Fruit fly (Drosophila melanogaster): ENCODE measurements around the gene CG14598.

CG14598 gene

dm6 chr3R:7473767-7474254 is 34.3 kb downstream of the CG14598 start, which contains the start of gene CG1142 (continued):
- TF ChIP-seq net (GFP tag; optimal IDR thresholded peaks at IDR 0.05): peak; percentile 95
- TF ChIP-seq salr (GFP tag; optimal IDR thresholded peaks at IDR 0.05): peak; percentile 95 to 97
- TF ChIP-seq pdm3 (GFP tag; optimal IDR thresholded peaks at IDR 0.05): peak; percentile 97
- TF ChIP-seq Sox102F (GFP tag; optimal IDR thresholded peaks at IDR 0.05): peak; percentile 94
- TF ChIP-seq CG9139 (GFP tag; optimal IDR thresholded peaks at IDR 0.05): peak; percentile 96
- peak; percentile 96 for TF ChIP-seq CG11762 (GFP tag; optimal IDR thresholded peaks at IDR 0.05; ENCODE audit: insufficient read depth)
- TF ChIP-seq OdsH (GFP tag; optimal IDR thresholded peaks at IDR 0.05): peak; percentile 97
- peak; percentile 94 for TF ChIP-seq Ets21C (GFP tag; optimal IDR thresholded peaks at IDR 0.05)
- TF ChIP-seq CG31627 (GFP tag; optimal IDR thresholded peaks at IDR 0.05): peak; percentile 97
- peak; percentile 97 for TF ChIP-seq cyc (GFP tag; optimal IDR thresholded peaks at IDR 0.05)
- peak; percentile 97 for TF ChIP-seq CG11294 (GFP tag; IDR thresholded peaks at IDR 0.05)
- TF ChIP-seq Smox (GFP tag; optimal IDR thresholded peaks at IDR 0.05): peak; percentile 97
- peak; percentile 59 for TF ChIP-seq Hr38 (GFP tag; optimal IDR thresholded peaks at IDR 0.05)
- TF ChIP-seq CG3919 (GFP tag; optimal IDR thresholded peaks at IDR 0.05): peak; percentile 98
- TF ChIP-seq topi (GFP tag; optimal IDR thresholded peaks at IDR 0.05): peak; percentile 98
- peak; percentile 91 for TF ChIP-seq CG4318 (GFP tag; optimal IDR thresholded peaks at IDR 0.05)
- TF ChIP-seq eg (GFP tag; IDR thresholded peaks at IDR 0.05): peak; percentile 99
- TF ChIP-seq CG7368 (GFP tag; optimal IDR thresholded peaks at IDR 0.05): peak; percentile 95
- TF ChIP-seq Blimp-1 (GFP tag; optimal IDR thresholded peaks at IDR 0.05): peak; percentile 88
- TF ChIP-seq CG3032 (tag; optimal IDR thresholded peaks at IDR 0.05): peak; percentile 99

dm6 chr3R:7474616-7475120 is 35.1 kb downstream of the CG14598 start:
- TF ChIP-seq CG11762 (GFP tag; optimal IDR thresholded peaks at IDR 0.05; ENCODE audit: insufficient read depth) (no peak), CG31627 (GFP tag; optimal IDR thresholded peaks at IDR 0.05) (no peak), CG10631 (GFP tag; optimal IDR thresholded peaks at IDR 0.05) (no peak), Eip75B (GFP tag; optimal IDR thresholded peaks at IDR 0.05) (peak; percentile 63), CG34406 (GFP tag; optimal IDR thresholded peaks at IDR 0.05) (peak; percentile 43), CG1621 (tag; optimal IDR thresholded peaks at IDR 0.05) (peak; percentile 100), CG10669 (GFP tag; optimal IDR thresholded peaks at IDR 0.05) (peak; percentile 45), cyc (GFP tag; optimal IDR thresholded peaks at IDR 0.05) (peak; percentile 4), CG3919 (GFP tag; optimal IDR thresholded peaks at IDR 0.05) (peak; percentile 60), Hr38 (GFP tag; optimal IDR thresholded peaks at IDR 0.05) (no peak), CG8319 (GFP tag; optimal IDR thresholded peaks at IDR 0.05) (no peak), CG7368 (GFP tag; optimal IDR thresholded peaks at IDR 0.05) (peak; percentile 49), Hr4 (GFP tag; optimal IDR thresholded peaks at IDR 0.05) (peak; percentile 14), Blimp-1 (GFP tag; optimal IDR thresholded peaks at IDR 0.05) (peak; percentile 39), CG15336 (GFP tag; IDR thresholded peaks at IDR 0.05) (peak; percentile 55; the same call in 1 of the 2 replicates), dac (GFP tag; optimal IDR thresholded peaks at IDR 0.05) (no peak), salr (GFP tag; optimal IDR thresholded peaks at IDR 0.05) (peak in 1 of 2 experiments; percentile 65), pdm3 (GFP tag; optimal IDR thresholded peaks at IDR 0.05) (peak; percentile 7), CG11902 (GFP tag; optimal IDR thresholded peaks at IDR 0.05) (no peak), vri (GFP tag; optimal IDR thresholded peaks at IDR 0.05) (peak; percentile 90), net (GFP tag; optimal IDR thresholded peaks at IDR 0.05) (peak; percentile 40), fd59A (GFP tag; optimal IDR thresholded peaks at IDR 0.05) (peak; percentile 39), CG8119 (GFP tag; IDR thresholded peaks at IDR 0.05) (peak; percentile 57; the same call in 2 of the 3 replicates), CG9139 (GFP tag; optimal IDR thresholded peaks at IDR 0.05) (peak; percentile 75), CG32006 (GFP tag; optimal IDR thresholded peaks at IDR 0.05) (peak; percentile 13), CG8632 (GFP tag; optimal IDR thresholded peaks at IDR 0.05) (no peak), eg (GFP tag; IDR thresholded peaks at IDR 0.05) (peak; percentile 76), Sox15 (GFP tag; optimal IDR thresholded peaks at IDR 0.05) (no peak), Smox (GFP tag; optimal IDR thresholded peaks at IDR 0.05) (peak; percentile 50), lz (GFP tag; optimal IDR thresholded peaks at IDR 0.05) (peak; percentile 34), CG3032 (tag; optimal IDR thresholded peaks at IDR 0.05) (peak; percentile 48), CG11294 (GFP tag; IDR thresholded peaks at IDR 0.05) (peak; percentile 36), CG16779 (tag; optimal IDR thresholded peaks at IDR 0.05) (peak; percentile 82), achi (GFP tag; optimal IDR thresholded peaks at IDR 0.05) (peak; percentile 48), CG6854 (GFP tag; optimal IDR thresholded peaks at IDR 0.05) (peak; percentile 88), ss (GFP tag; optimal IDR thresholded peaks at IDR 0.05) (peak; percentile 81 to 87), Ets96B (tag; optimal IDR thresholded peaks at IDR 0.05) (peak; percentile 20), Met (GFP tag; optimal IDR thresholded peaks at IDR 0.05) (peak; percentile 63), svp (GFP tag) (peak; percentile 96), dsx (GFP tag; optimal IDR thresholded peaks at IDR 0.05; ENCODE audit: poor library complexity, severe bottlenecking) (peak; percentile 78), Eip93F (GFP tag; optimal IDR thresholded peaks at IDR 0.05) (peak; percentile 46), CG4318 (GFP tag; optimal IDR thresholded peaks at IDR 0.05) (no peak)

Data from whole organism, prepupa.